Fruit fly (Drosophila melanogaster): ENCODE results near the gene CG13280.
A peak's percentile ranks its signal among the peaks of the same experiment; 100 is the strongest.

Gene CG13280

DNA sequence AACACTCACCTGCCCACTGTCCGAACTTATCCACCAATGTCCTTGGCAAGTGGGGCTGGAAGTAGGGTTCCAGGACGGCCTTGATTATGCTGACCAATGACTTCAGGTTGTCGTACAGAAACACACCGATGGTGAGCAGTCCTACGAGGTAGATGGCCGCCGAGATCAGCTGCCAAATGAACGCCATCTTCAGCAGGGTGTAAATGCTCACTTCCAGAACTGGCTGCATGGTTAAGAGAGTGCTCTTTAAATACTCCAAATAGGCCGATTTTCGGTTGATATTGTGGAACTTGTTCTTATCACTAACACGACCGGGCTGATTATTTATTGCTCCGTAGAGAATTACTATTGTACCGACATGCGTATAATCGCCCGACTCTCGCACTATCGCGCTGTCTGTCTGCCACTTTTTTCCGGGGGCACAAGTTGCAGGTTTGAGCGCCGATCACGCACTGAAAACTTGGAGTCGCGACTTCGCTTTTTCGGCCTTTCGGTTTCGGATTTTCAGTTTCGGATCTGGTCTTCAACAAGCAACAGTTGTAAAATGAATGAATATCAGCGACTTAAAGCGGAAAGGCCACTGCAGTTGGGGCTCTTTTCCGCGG, 26.0 kb upstream of the CG13280 start (continued):
- TF ChIP-seq CG8290 (GFP tag; optimal IDR thresholded peaks at IDR 0.05), result no peak
- peak in 1 of 2 experiments; percentile 18 for TF ChIP-seq CG8290 (tag; optimal IDR thresholded peaks at IDR 0.05)
- TF ChIP-seq HmgZ (tag; optimal IDR thresholded peaks at IDR 0.05), result peak; percentile 3
- TF ChIP-seq Trl (optimal IDR thresholded peaks at IDR 0.05), result peak; percentile 6 to 14
- TF ChIP-seq Trl (GFP tag; optimal IDR thresholded peaks at IDR 0.05), result no peak
- TF ChIP-seq odd (GFP tag; optimal IDR thresholded peaks at IDR 0.05), result peak; percentile 51
- no peak for TF ChIP-seq row (GFP tag; IDR thresholded peaks at IDR 0.05)
- TF ChIP-seq pan (optimal IDR thresholded peaks at IDR 0.05), result no peak
- no peak for TF ChIP-seq pan (GFP tag; optimal IDR thresholded peaks at IDR 0.05 in 1 of 2, IDR thresholded peaks at IDR 0.05 in 1 of 2)
- peak; percentile 3 for TF ChIP-seq fd64A (GFP tag; optimal IDR thresholded peaks at IDR 0.05)
- peak; percentile 93 for TF ChIP-seq CG2199 (GFP tag; IDR thresholded peaks at IDR 0.05)
- peak; percentile 88 for TF ChIP-seq Deaf1 (tag; optimal IDR thresholded peaks at IDR 0.05)
- TF ChIP-seq yki (optimal IDR thresholded peaks at IDR 0.05), result no peak
- TF ChIP-seq CG3726 (GFP tag; IDR thresholded peaks at IDR 0.05), result no peak
- TF ChIP-seq CG5953 (GFP tag; IDR thresholded peaks at IDR 0.05), result no peak
- TF ChIP-seq Atf-2 (GFP tag; optimal IDR thresholded peaks at IDR 0.05), result no peak
- peak; percentile 55 for TF ChIP-seq CG10543 (GFP tag; optimal IDR thresholded peaks at IDR 0.05)
- peak; percentile 15 for TF ChIP-seq CG12769 (tag; optimal IDR thresholded peaks at IDR 0.05)

- TF ChIP-seq crp (GFP tag; optimal IDR thresholded peaks at IDR 0.05) (no peak), Eip74EF (GFP tag; optimal IDR thresholded peaks at IDR 0.05) (no peak), Dek (tag; optimal IDR thresholded peaks at IDR 0.05) (no peak), br (optimal IDR thresholded peaks at IDR 0.05) (no peak), sqz (GFP tag; optimal IDR thresholded peaks at IDR 0.05) (no peak), ssp (GFP tag; IDR thresholded peaks at IDR 0.05) (no peak), CG15479 (GFP tag; optimal IDR thresholded peaks at IDR 0.05) (peak; percentile 31), CG11093 (GFP tag; IDR thresholded peaks at IDR 0.05) (no peak), Aef1 (GFP tag; IDR thresholded peaks at IDR 0.05) (no peak), sisA (GFP tag; IDR thresholded peaks at IDR 0.05) (no peak), CG7372 (GFP tag; IDR thresholded peaks at IDR 0.05) (no peak), CG4404 (GFP tag; IDR thresholded peaks at IDR 0.05) (no peak), CG13775 (GFP tag; optimal IDR thresholded peaks at IDR 0.05) (no peak), Antp (GFP tag; optimal IDR thresholded peaks at IDR 0.05) (no peak), CG1233 (GFP tag; optimal IDR thresholded peaks at IDR 0.05) (no peak), Hsf (GFP tag; optimal IDR thresholded peaks at IDR 0.05) (no peak), CG6254 (GFP tag; optimal IDR thresholded peaks at IDR 0.05) (no peak), tll (GFP tag; optimal IDR thresholded peaks at IDR 0.05) (peak in 1 of 2 experiments; percentile 54), Dref (GFP tag; IDR thresholded peaks at IDR 0.05) (no peak), eyg (GFP tag; optimal IDR thresholded peaks at IDR 0.05) (no peak), unc-4 (GFP tag; IDR thresholded peaks at IDR 0.05; ENCODE audit: partially characterized antibody) (no peak), az2 (GFP tag; optimal IDR thresholded peaks at IDR 0.05) (no peak), CG30403 (GFP tag; optimal IDR thresholded peaks at IDR 0.05) (no peak), fd3F (GFP tag; optimal IDR thresholded peaks at IDR 0.05) (no peak), CG5180 (GFP tag; optimal IDR thresholded peaks at IDR 0.05) (peak; percentile 10), Stat92E (GFP tag; optimal IDR thresholded peaks at IDR 0.05) (no peak), tna (GFP tag; IDR thresholded peaks at IDR 0.05; ENCODE audit: partially characterized antibody) (no peak), phol (tag; optimal IDR thresholded peaks at IDR 0.05) (no peak), tx (GFP tag; optimal IDR thresholded peaks at IDR 0.05) (no peak), H15 (GFP tag; IDR thresholded peaks at IDR 0.05) (no peak), Med (GFP tag) (peak; percentile 49), CG2202 (tag; optimal IDR thresholded peaks at IDR 0.05) (no peak), gsb (GFP tag; IDR thresholded peaks at IDR 0.05) (no peak), Asciz (GFP tag; optimal IDR thresholded peaks at IDR 0.05) (peak; percentile 27)
Observed at dm6 chr2L:16845179-16845578, 24.3 kb upstream of the CG13280 start.

Measured in whole organism, embryonic.